Fruit fly (Drosophila melanogaster) whole organism, embryonic: ENCODE results near the gene St2.
A peak's percentile ranks its signal among the peaks of the same experiment; 100 is the strongest.

ENCODE experiments used
- Bgb ChIP-seq: fragments of 200-800 bp; sonication (Bioruptor generic); IDR thresholded peaks from 2 replicates; pipeline ENCODE4 v1.3.6; 2022; ENCODE audit warnings: missing biosample characterization, missing genetic modification characterization; ENCODE audit not compliant: partially characterized antibody
- CG11093 ChIP-seq: fragments of 200-800 bp; sonication (Bioruptor generic); IDR thresholded peaks from 3 replicates; pipeline ENCODE4 v1.3.6; 2022; ENCODE audit warnings: missing biosample characterization, missing genetic modification characterization
- CG12659 ChIP-seq: fragments of 200-800 bp; sonication (Bioruptor generic); optimal IDR thresholded peaks from 3 replicates; lab custom pipeline; 2017; ENCODE audit warnings: mild to moderate bottlenecking, missing biosample characterization, missing genetic modification reagents, missing genetic modification characterization
- CG12769 ChIP-seq: fragments of 200-800 bp; sonication (Bioruptor generic); optimal IDR thresholded peaks from 2 replicates; lab custom pipeline; 2019; ENCODE audit warnings: missing biosample characterization, mild to moderate bottlenecking, missing genetic modification characterization, moderate library complexity
- CG1529 ChIP-seq: fragments of 200-800 bp; sonication (Bioruptor generic); optimal IDR thresholded peaks from 3 replicates; lab custom pipeline; 2018; ENCODE audit warnings: missing biosample characterization, missing genetic modification characterization
- CG15514 ChIP-seq: fragments of 200-800 bp; sonication (Bioruptor generic); optimal IDR thresholded peaks from 3 replicates; lab custom pipeline; 2017; ENCODE audit warnings: missing biosample characterization, missing genetic modification characterization, mild to moderate bottlenecking, moderate library complexity, missing genetic modification reagents
- CG1647 ChIP-seq: fragments of 200-800 bp; sonication (Bioruptor generic); optimal IDR thresholded peaks from 3 replicates; lab custom pipeline; 2016; ENCODE audit warnings: missing biosample characterization, missing genetic modification characterization
- CG17829 ChIP-seq: fragments of 200-800 bp; optimal IDR thresholded peaks from 2 replicates; lab custom pipeline; 2019; ENCODE audit warnings: missing biosample characterization, mild to moderate bottlenecking, missing genetic modification characterization, moderate library complexity
- CG1792 ChIP-seq: fragments of 200-800 bp; sonication (Bioruptor generic); optimal IDR thresholded peaks from 2 replicates; lab custom pipeline; 2016; ENCODE audit warnings: missing biosample characterization, missing genetic modification characterization
- CG1832 ChIP-seq: fragments of 200-800 bp; sonication (Bioruptor generic); optimal IDR thresholded peaks from 2 replicates; lab custom pipeline; 2017; ENCODE audit warnings: missing biosample characterization, mild to moderate bottlenecking, missing genetic modification characterization, inconsistent platforms
- CG18764 ChIP-seq: fragments of 200-800 bp; sonication (Bioruptor generic); optimal IDR thresholded peaks from 3 replicates; lab custom pipeline; 2016; ENCODE audit warnings: missing biosample characterization, missing genetic modification characterization
- CG31224 ChIP-seq: fragments of 200-800 bp; sonication (Bioruptor generic); IDR thresholded peaks from 2 replicates; pipeline ENCODE4 v1.3.6; 2022; ENCODE audit warnings: missing biosample characterization, missing genetic modification characterization
- CG3163 ChIP-seq: fragments of 200-800 bp; sonication (Bioruptor generic); optimal IDR thresholded peaks from 3 replicates; lab custom pipeline; 2016; ENCODE audit warnings: missing biosample characterization, missing genetic modification characterization
- CG32772 ChIP-seq: fragments of 200-800 bp; sonication (Bioruptor generic); IDR thresholded peaks from 2 replicates; pipeline ENCODE4 v1.3.6; 2022; ENCODE audit warnings: missing biosample characterization, missing genetic modification characterization
- CG33557 ChIP-seq: fragments of 200-800 bp; sonication (Bioruptor generic); optimal IDR thresholded peaks from 2 replicates; lab custom pipeline; 2019; ENCODE audit warnings: missing biosample characterization, mild to moderate bottlenecking, missing genetic modification characterization, moderate library complexity
- CG3726 ChIP-seq: fragments of 200-800 bp; sonication (Bioruptor generic); IDR thresholded peaks from 3 replicates; pipeline ENCODE4, ENCODE4 v1.3.6; 2022; ENCODE audit warnings: missing biosample characterization, missing genetic modification characterization
- CG42726 ChIP-seq: fragments of 200-800 bp; sonication (Bioruptor generic); IDR thresholded peaks from 2 replicates; pipeline ENCODE4 v1.3.6; 2022; ENCODE audit warnings: missing biosample characterization, missing genetic modification characterization; ENCODE audit not compliant: partially characterized antibody
- CG6254 ChIP-seq: fragments of 200-800 bp; sonication (Bioruptor generic); optimal IDR thresholded peaks from 3 replicates; lab custom pipeline; 2017; ENCODE audit warnings: mild to moderate bottlenecking, missing biosample characterization, missing genetic modification reagents, missing genetic modification characterization
- CG6272 ChIP-seq: fragments of 200-800 bp; sonication (Bioruptor generic); IDR thresholded peaks from 2 replicates; pipeline ENCODE4 v1.3.6; 2022; ENCODE audit warnings: missing biosample characterization, missing genetic modification characterization
- CG8089 ChIP-seq: fragments of 200-800 bp; sonication (Bioruptor generic); optimal IDR thresholded peaks from 3 replicates; lab custom pipeline; 2016; ENCODE audit warnings: missing biosample characterization, missing genetic modification characterization
- CG9932 ChIP-seq: fragments of 200-800 bp; sonication (Bioruptor generic); IDR thresholded peaks from 2 replicates; pipeline ENCODE4 v1.3.6; 2022; ENCODE audit warnings: missing biosample characterization, missing genetic modification characterization
- Dp ChIP-seq: fragments of 200-800 bp; sonication (Bioruptor generic); optimal IDR thresholded peaks from 2 replicates; lab custom pipeline; 2018; ENCODE audit warnings: missing biosample characterization, mild to moderate bottlenecking, missing genetic modification characterization, moderate library complexity
- Ets97D ChIP-seq: fragments of 200-800 bp; sonication (Bioruptor generic); optimal IDR thresholded peaks from 3 replicates; lab custom pipeline; 2016; ENCODE audit warnings: missing biosample characterization, missing genetic modification characterization
- Gsc ChIP-seq: fragments of 200-800 bp; sonication (Bioruptor generic); IDR thresholded peaks from 2 replicates; pipeline ENCODE4 v1.3.6; 2022; ENCODE audit warnings: missing biosample characterization, missing genetic modification characterization
- H2.0 ChIP-seq: fragments of 200-800 bp; sonication (Bioruptor generic); IDR thresholded peaks from 2 replicates; pipeline ENCODE4 v1.3.6; 2022; ENCODE audit warnings: missing biosample characterization, missing genetic modification characterization
- HmgZ ChIP-seq: fragments of 200-800 bp; sonication (Bioruptor generic); optimal IDR thresholded peaks from 2 replicates; lab custom pipeline; 2018; ENCODE audit warnings: missing biosample characterization, mild to moderate bottlenecking, missing genetic modification characterization
- Hr51 ChIP-seq, 2 experiments: fragments of 200-800 bp; sonication (Bioruptor generic); optimal IDR thresholded peaks; 2 replicates in 1 of 2; 3 replicates in 1 of 2; lab custom pipeline; 2016 to 2018; ENCODE audit warnings: missing biosample characterization in 2 of 2, missing genetic modification characterization in 2 of 2, mild to moderate bottlenecking in 1 of 2, moderate library complexity in 1 of 2
- Mad ChIP-seq: fragments of 200-800 bp; sonication (Bioruptor generic); optimal IDR thresholded peaks from 2 replicates; lab custom pipeline; 2016; ENCODE audit warnings: missing biosample characterization, missing genetic modification characterization
- Med ChIP-seq: fragments of 200-800 bp; sonication (Bioruptor generic); peaks from one replicate; lab custom pipeline; 2016; ENCODE audit warnings: missing biosample characterization, missing genetic modification characterization, mild to moderate bottlenecking, inconsistent platforms, moderate library complexity
- NC2α ChIP-seq: fragments of 200-800 bp; sonication (Bioruptor generic); optimal IDR thresholded peaks from 2 replicates; lab custom pipeline; 2016; ENCODE audit warnings: missing biosample characterization, missing genetic modification characterization
- Nf-YB ChIP-seq: fragments of 200-800 bp; sonication (Bioruptor generic); optimal IDR thresholded peaks from 3 replicates; lab custom pipeline; 2019; ENCODE audit warnings: missing biosample characterization, mild to moderate bottlenecking, missing genetic modification characterization, moderate library complexity
- Rx ChIP-seq: fragments of 200-800 bp; sonication (Bioruptor generic); IDR thresholded peaks from 2 replicates; pipeline ENCODE4 v1.3.6; 2022; ENCODE audit warnings: missing biosample characterization, missing genetic modification characterization
- Sox100B ChIP-seq: fragments of 200-800 bp; sonication (Bioruptor generic); optimal IDR thresholded peaks from 3 replicates; lab custom pipeline; 2018; ENCODE audit warnings: missing biosample characterization, mild to moderate bottlenecking, missing genetic modification characterization
- Sry-δ ChIP-seq: fragments of 200-800 bp; sonication (Bioruptor generic); optimal IDR thresholded peaks from 2 replicates; lab custom pipeline; 2016; ENCODE audit warnings: missing biosample characterization, missing genetic modification characterization
- ap ChIP-seq: fragments of 200-800 bp; sonication (Bioruptor generic); IDR thresholded peaks from 2 replicates; pipeline ENCODE4 v1.3.6; 2022; ENCODE audit warnings: missing biosample characterization, missing genetic modification characterization
- da ChIP-seq: fragments of 200-800 bp; sonication (Bioruptor generic); optimal IDR thresholded peaks from 2 replicates; lab custom pipeline; 2016; ENCODE audit warnings: missing biosample characterization, missing genetic modification characterization
- dan ChIP-seq: fragments of 200-800 bp; sonication (Bioruptor generic); IDR thresholded peaks from 2 replicates; pipeline ENCODE4 v1.3.6; 2022; ENCODE audit warnings: missing biosample characterization, missing genetic modification characterization
- ewg ChIP-seq: fragments of 200-800 bp; sonication (Bioruptor generic); optimal IDR thresholded peaks from 3 replicates; lab custom pipeline; 2017; ENCODE audit warnings: mild to moderate bottlenecking, missing biosample characterization, missing genetic modification reagents, missing genetic modification characterization
- eyg ChIP-seq: fragments of 200-800 bp; sonication (Bioruptor generic); optimal IDR thresholded peaks from 3 replicates; lab custom pipeline; 2016; ENCODE audit warnings: missing biosample characterization, missing genetic modification characterization
- gfzf ChIP-seq: fragments of 200-800 bp; sonication (Bioruptor generic); optimal IDR thresholded peaks from 2 replicates; lab custom pipeline; 2016; ENCODE audit warnings: missing biosample characterization, mild to moderate bottlenecking, missing genetic modification characterization, moderate library complexity
- gro ChIP-seq: fragments of 200-800 bp; sonication (Bioruptor generic); optimal IDR thresholded peaks from 2 replicates; lab custom pipeline; 2016; ENCODE audit warnings: missing biosample characterization, missing genetic modification characterization
- kah ChIP-seq: fragments of 200-800 bp; sonication (Bioruptor generic); optimal IDR thresholded peaks from 2 replicates; lab custom pipeline; 2018; ENCODE audit warnings: missing biosample characterization, mild to moderate bottlenecking, missing genetic modification characterization
- lov ChIP-seq, 2 experiments: fragments of 200-800 bp in 1 of 2; fragments of >200 bp in 1 of 2; sonication (Bioruptor generic) in 1 of 2; IDR thresholded peaks in 1 of 2; optimal IDR thresholded peaks in 1 of 2; 2 replicates in 1 of 2; 3 replicates in 1 of 2; pipeline versions ENCODE4 v1.3.6 to Lab custom; 2017 to 2022; ENCODE audit warnings: missing biosample characterization in 1 of 2, missing genetic modification characterization in 1 of 2
- prd ChIP-seq, 3 experiments: fragments of >200 bp in 2 of 3; fragments of 200-800 bp in 1 of 3; sonication (Bioruptor generic) in 1 of 3; optimal IDR thresholded peaks in 2 of 3; IDR thresholded peaks in 1 of 3; 2 replicates in 2 of 3; 3 replicates in 1 of 3; pipeline versions ENCODE4 v1.3.6 to Lab custom; 2017 to 2022; ENCODE audit warnings: missing biosample characterization in 1 of 3, missing genetic modification characterization in 1 of 3
- sens ChIP-seq: fragments of 200-800 bp; sonication (Bioruptor generic); peaks from one replicate; lab custom pipeline; 2016; ENCODE audit warnings: missing biosample characterization, missing genetic modification characterization
- sisA ChIP-seq: fragments of 200-800 bp; sonication (Bioruptor generic); IDR thresholded peaks from 2 replicates; pipeline ENCODE4 v1.3.6; 2022; ENCODE audit warnings: missing biosample characterization, missing genetic modification characterization
- unpg ChIP-seq: fragments of 200-800 bp; sonication (Bioruptor generic); optimal IDR thresholded peaks from 3 replicates; lab custom pipeline; 2018; ENCODE audit warnings: missing biosample characterization, mild to moderate bottlenecking, missing genetic modification characterization, moderate library complexity
- z ChIP-seq: fragments of 200-800 bp; sonication (Bioruptor generic); IDR thresholded peaks from 3 replicates; pipeline ENCODE4 v1.3.6; 2022; ENCODE audit warnings: missing biosample characterization, missing genetic modification characterization

The St2 gene

dm6 chr3R:9229075-9229835, 22.4 kb upstream of the St2 start (continued):
- TF ChIP-seq Mad (GFP tag; lab: Kevin White, UChicago) (peak; percentile 55), Hr51 (GFP tag; optimal IDR thresholded peaks at IDR 0.05; lab: Kevin White, UChicago) (peak; percentile 27 to 65), CG6272 (GFP tag; lab: Robert Waterston, UW) (peak; percentile 25; the same call in 1 of the 2 replicates), CG32772 (GFP tag; lab: Robert Waterston, UW) (peak; percentile 69), CG3163 (peak; percentile 70), CG18764 (GFP tag; lab: Kevin White, UChicago) (peak; percentile 83), CG17829 (peak; percentile 81), Gsc (GFP tag; lab: Robert Waterston, UW) (peak; percentile 52), CG33557 (GFP tag; lab: Kevin White, UChicago) (peak; percentile 62), CG12659 (peak; percentile 59), sens (GFP tag; lab: Kevin White, UChicago) (peak; percentile 99), Dp (GFP tag; lab: Kevin White, UChicago) (no peak), ap (GFP tag; lab: Robert Waterston, UW) (0 out of 2 replicates have a peak, but pooled peaks have one; percentile 39), ewg (GFP tag; lab: Kevin White, UChicago) (peak; percentile 56), HmgZ (tag; lab: Kevin White, UChicago) (peak; percentile 43), lov (optimal IDR thresholded peaks at IDR 0.05; lab: Kevin White, UChicago) (no peak), lov (GFP tag; IDR thresholded peaks at IDR 0.05; lab: Robert Waterston, UW) (0 out of 3 replicates have a peak, but pooled peaks have one; percentile 46), CG1529 (GFP tag; lab: Kevin White, UChicago) (peak; percentile 65), eyg (peak; percentile 53), CG1792 (GFP tag; lab: Kevin White, UChicago) (peak; percentile 79), CG42726 (GFP tag; lab: Robert Waterston, UW) (no peak), dan (GFP tag; lab: Robert Waterston, UW) (no peak), CG9932 (GFP tag; lab: Robert Waterston, UW) (no peak; the same call in 1 of the 2 replicates), CG12769 (tag; lab: Kevin White, UChicago) (peak; percentile 86), Ets97D (GFP tag; lab: Kevin White, UChicago) (peak; percentile 6), sisA (GFP tag; lab: Robert Waterston, UW) (peak; percentile 62), Sry-δ (GFP tag; lab: Kevin White, UChicago) (peak; percentile 48), CG11093 (GFP tag; lab: Robert Waterston, UW) (no peak), CG6254 (GFP tag; lab: Kevin White, UChicago) (peak; percentile 74), CG31224 (GFP tag; lab: Robert Waterston, UW) (no peak), Bgb (GFP tag; lab: Robert Waterston, UW) (no peak), da (GFP tag; lab: Kevin White, UChicago) (peak; percentile 12), CG3726 (GFP tag; lab: Robert Waterston, UW) (no peak), gfzf (GFP tag; lab: Kevin White, UChicago) (no peak), unpg (peak; percentile 80), CG1832 (GFP tag; lab: Kevin White, UChicago) (peak; percentile 82), Sox100B (GFP tag; lab: Kevin White, UChicago) (peak; percentile 78), CG15514 (GFP tag; lab: Kevin White, UChicago) (peak; percentile 3), NC2α (peak; percentile 78), z (peak; percentile 46; the same call in 1 of the 3 replicates), Med (GFP tag; lab: Kevin White, UChicago) (peak; percentile 89), prd (optimal IDR thresholded peaks at IDR 0.05; lab: Kevin White, UChicago) (no peak), prd (GFP tag; IDR thresholded peaks at IDR 0.05; lab: Robert Waterston, UW) (peak; percentile 87), H2.0 (GFP tag; lab: Robert Waterston, UW) (peak; percentile 63), CG1647 (peak; percentile 60), gro (GFP tag; lab: Kevin White, UChicago) (peak; percentile 36), Rx (GFP tag; lab: Robert Waterston, UW) (peak; percentile 71), CG8089 (peak; percentile 82), Nf-YB (peak; percentile 52), kah (peak; percentile 53)
